Worm (Caenorhabditis elegans) whole organism, young adult: ENCODE results near the gene Y82E9BR.9.

Experiments used
- C06A6.2 ChIP-seq: fragments of 200-800 bp; sonication (Bioruptor generic); conservative IDR thresholded peaks from 2 replicates; pipeline ENCODE4 v1.3.6; 2022; ENCODE audit warnings: missing genetic modification characterization, missing compliant biosample characterization
- D2030.7 ChIP-seq: fragments of 200-800 bp; sonication (Bioruptor generic); IDR thresholded peaks from 2 replicates; pipeline ENCODE4 v1.3.6; 2022; ENCODE audit warnings: missing genetic modification reagents, missing genetic modification characterization, missing compliant biosample characterization
- F22D6.2 ChIP-seq: sonication (generic microtip); optimal IDR thresholded peaks from 2 replicates; lab custom pipeline; 2016; ENCODE audit warnings: mild to moderate bottlenecking, missing genetic modification characterization, missing compliant biosample characterization
- T07F8.4 ChIP-seq: sonication (generic microtip); optimal IDR thresholded peaks from 2 replicates; lab custom pipeline; 2016; ENCODE audit warnings: mild to moderate bottlenecking, missing genetic modification characterization, moderate library complexity, missing compliant biosample characterization
- ZK185.1 ChIP-seq: sonication (generic microtip); optimal IDR thresholded peaks from 2 replicates; lab custom pipeline; 2016; ENCODE audit warnings: mild to moderate bottlenecking, missing genetic modification characterization, missing compliant biosample characterization; ENCODE audit not compliant: poor library complexity, severe bottlenecking
- ama-1 ChIP-seq, 3 experiments: fragments of 150-350 bp in 1 of 3; sonication (generic microtip) in 2 of 3; optimal IDR thresholded peaks; 2 replicates each; lab custom pipeline; 2014 to 2018; ENCODE audit warnings: missing biosample characterization in 2 of 3, missing genetic modification characterization in 2 of 3, missing genetic modification reagents in 2 of 3
- aptf-3 ChIP-seq: fragments of 200-800 bp; sonication (Bioruptor generic); IDR thresholded peaks from 2 replicates; pipeline ENCODE4 v1.3.6; 2022; ENCODE audit warnings: missing genetic modification characterization, missing compliant biosample characterization
- atf-7 ChIP-seq: sonication (generic microtip); optimal IDR thresholded peaks from 2 replicates; lab custom pipeline; 2017; ENCODE audit warnings: mild to moderate bottlenecking, missing genetic modification characterization, missing compliant biosample characterization
- ceh-100 ChIP-seq: fragments of 200-800 bp; sonication (Bioruptor generic); IDR thresholded peaks from 2 replicates; pipeline ENCODE4 v1.3.6; 2022; ENCODE audit warnings: missing genetic modification reagents, missing genetic modification characterization, missing compliant biosample characterization
- ceh-27 ChIP-seq: fragments of 200-800 bp; sonication (Bioruptor generic); optimal IDR thresholded peaks from 2 replicates; lab custom pipeline; 2018; ENCODE audit warnings: mild to moderate bottlenecking, missing genetic modification characterization, moderate library complexity, missing compliant biosample characterization
- efl-1 ChIP-seq: fragments of 150-350 bp; optimal IDR thresholded peaks from 2 replicates; lab custom pipeline; 2014; ENCODE audit warnings: missing biosample characterization, missing genetic modification reagents, missing genetic modification characterization
- him-1 ChIP-seq: sonication (generic microtip); optimal IDR thresholded peaks from 2 replicates; lab custom pipeline; 2016; ENCODE audit warnings: missing genotype, missing genetic modification reagents, missing genetic modification characterization, missing compliant biosample characterization
- hlh-12 ChIP-seq: sonication (generic microtip); optimal IDR thresholded peaks from 2 replicates; lab custom pipeline; 2016; ENCODE audit warnings: missing genetic modification characterization, missing compliant biosample characterization
- hlh-26 ChIP-seq: fragments of 200-800 bp; sonication (Bioruptor generic); conservative IDR thresholded peaks from 2 replicates; pipeline ENCODE4 v1.3.6; 2022; ENCODE audit warnings: missing genetic modification reagents, missing genetic modification characterization, missing compliant biosample characterization
- hmg-1.2 ChIP-seq: fragments of 200-800 bp; sonication (Bioruptor generic); IDR thresholded peaks from 2 replicates; pipeline ENCODE4 v1.3.6; 2022; ENCODE audit warnings: missing genetic modification reagents, missing genetic modification characterization, missing compliant biosample characterization
- hsf-1 ChIP-seq: fragments of 200-800 bp; sonication (Bioruptor generic); IDR thresholded peaks from 2 replicates; pipeline ENCODE4 v1.3.6; 2022; ENCODE audit warnings: missing genetic modification reagents, missing genetic modification characterization, missing compliant biosample characterization
- let-607 ChIP-seq, 2 experiments: fragments of 200-800 bp in 1 of 2; sonication (Bioruptor generic) in 1 of 2; sonication (generic microtip) in 1 of 2; optimal IDR thresholded peaks; 2 replicates each; lab custom pipeline; 2016 to 2018; ENCODE audit warnings: mild to moderate bottlenecking in 2 of 2, missing compliant biosample characterization in 2 of 2, missing genetic modification characterization in 2 of 2, moderate library complexity in 2 of 2, missing genotype in 1 of 2
- lin-54 ChIP-seq: fragments of 200-800 bp; sonication (Bioruptor generic); optimal IDR thresholded peaks from 2 replicates; lab custom pipeline; 2018; ENCODE audit warnings: mild to moderate bottlenecking, missing genetic modification characterization, missing compliant biosample characterization
- mcd-1 ChIP-seq: fragments of 200-800 bp; sonication (Bioruptor generic); IDR thresholded peaks from 2 replicates; pipeline ENCODE4 v1.3.6; 2022; ENCODE audit warnings: missing genetic modification reagents, missing genetic modification characterization, missing compliant biosample characterization
- nfya-2 ChIP-seq: fragments of 200-800 bp; sonication (Bioruptor generic); IDR thresholded peaks from 2 replicates; pipeline ENCODE4 v1.3.6; 2022; ENCODE audit warnings: missing genetic modification reagents, missing genetic modification characterization, missing compliant biosample characterization
- nfyb-1 ChIP-seq: fragments of 200-800 bp; sonication (Bioruptor generic); IDR thresholded peaks from 2 replicates; pipeline ENCODE4 v1.3.6; 2022; ENCODE audit warnings: missing genetic modification reagents, missing genetic modification characterization, missing compliant biosample characterization
- nhr-80 ChIP-seq: sonication (generic microtip); optimal IDR thresholded peaks from 2 replicates; lab custom pipeline; 2016; ENCODE audit warnings: missing genetic modification characterization, missing compliant biosample characterization
- nhr-90 ChIP-seq: sonication (generic microtip); optimal IDR thresholded peaks from 2 replicates; lab custom pipeline; 2016; ENCODE audit warnings: missing genotype, mild to moderate bottlenecking, missing genetic modification characterization, missing compliant biosample characterization
- rpc-1 ChIP-seq, 2 experiments: fragments of 150-350 bp in 1 of 2; sonication (generic microtip) in 1 of 2; optimal IDR thresholded peaks; 2 replicates each; lab custom pipeline; 2014 to 2018; ENCODE audit warnings: missing biosample characterization in 1 of 2, missing genetic modification characterization in 1 of 2, missing genetic modification reagents in 1 of 2, missing genotype in 1 of 2
- sea-2 ChIP-seq: fragments of 200-800 bp; sonication (Bioruptor generic); IDR thresholded peaks from 2 replicates; pipeline ENCODE4 v1.3.6; 2022; ENCODE audit warnings: missing genetic modification characterization, missing compliant biosample characterization
- tlf-1 ChIP-seq: fragments of 200-800 bp; sonication (Bioruptor generic); optimal IDR thresholded peaks from 2 replicates; lab custom pipeline; 2018; ENCODE audit warnings: mild to moderate bottlenecking, missing genetic modification characterization, missing compliant biosample characterization
- ztf-26 ChIP-seq: sonication (generic microtip); optimal IDR thresholded peaks from 2 replicates; lab custom pipeline; 2017; ENCODE audit warnings: missing genetic modification characterization, missing compliant biosample characterization

Gene Y82E9BR.9

ce11 chrIII:1398183-1398582, 38.6 kb upstream of the Y82E9BR.9 start:
- TF ChIP-seq hmg-1.2 (GFP tag; lab: Robert Waterston, UW) (no peak), nhr-80 (tag; lab: Kevin White, UChicago) (peak; percentile 38), lin-54 (GFP tag; lab: Kevin White, UChicago) (no peak), him-1 (tag; lab: Kevin White, UChicago) (no peak), sea-2 (GFP tag; lab: Robert Waterston, UW) (no peak), nhr-90 (no peak), hlh-26 (GFP tag; lab: Robert Waterston, UW) (no peak), C06A6.2 (GFP tag; lab: Robert Waterston, UW) (no peak)
- TF ChIP-seq, all 124 proteins: peak for 1

- TF ChIP-seq nhr-80 (tag; lab: Kevin White, UChicago) (peak; percentile 67), D2030.7 (no peak), tlf-1 (GFP tag; lab: Kevin White, UChicago) (no peak)
Measured at ce11 chrIII:1395355-1395754, 35.8 kb upstream of the Y82E9BR.9 start.

ce11 chrIII:1392763-1393162, 33.2 kb upstream of the Y82E9BR.9 start:
- no peak for TF ChIP-seq hlh-12 (tag; lab: Kevin White, UChicago)
- TF ChIP-seq efl-1 = no peak
- peak; percentile 38; the same call in 1 of the 2 replicates for TF ChIP-seq nfyb-1 (GFP tag; lab: Robert Waterston, UW)
- peak; percentile 52 for TF ChIP-seq atf-7
- no peak for TF ChIP-seq T07F8.4
- peak; percentile 94 for TF ChIP-seq nhr-80 (tag; lab: Kevin White, UChicago)
- no peak for TF ChIP-seq aptf-3 (GFP tag; lab: Robert Waterston, UW)
- peak; percentile 80 for TF ChIP-seq mcd-1 (GFP tag; lab: Robert Waterston, UW)
- peak in 1 of 2 experiments; percentile 40 for TF ChIP-seq let-607 (tag; optimal IDR thresholded peaks at IDR 0.05; lab: Kevin White, UChicago)
- TF ChIP-seq, all 124 proteins: peak for 5

- no peak for TF ChIP-seq ceh-100 (GFP tag; lab: Robert Waterston, UW)
- TF ChIP-seq ZK185.1 = no peak
- TF ChIP-seq rpc-1 (optimal IDR thresholded peaks at IDR 0.05; lab: Kevin White, UChicago) = no peak
- no peak for TF ChIP-seq rpc-1 (tag; optimal IDR thresholded peaks at IDR 0.05; lab: Kevin White, UChicago)
- TF ChIP-seq ceh-27 = no peak
- no peak for TF ChIP-seq ama-1 (optimal IDR thresholded peaks at IDR 0.05; lab: Kevin White, UChicago)
- TF ChIP-seq ama-1 (GFP tag; optimal IDR thresholded peaks at IDR 0.05; lab: Kevin White, UChicago) = no peak
- TF ChIP-seq nfya-2 (GFP tag; lab: Robert Waterston, UW) = no peak
- no peak for TF ChIP-seq F22D6.2 (tag; lab: Kevin White, UChicago)
- TF ChIP-seq hlh-12 (tag; lab: Kevin White, UChicago) = no peak
Measured at ce11 chrIII:1391752-1392151, 32.2 kb upstream of the Y82E9BR.9 start, which contains the start of gene pals-17. Gene pals-17 (minus strand): TSS chrIII:1391852.

ce11 chrIII:1389988-1390387, 30.4 kb upstream of the Y82E9BR.9 start:
- TF ChIP-seq ztf-26 (tag; lab: Kevin White, UChicago) (no peak), nhr-80 (tag; lab: Kevin White, UChicago) (peak; percentile 78)

ce11 chrIII:1388274-1389058, 28.9 kb upstream of the Y82E9BR.9 start, which contains the start of gene pals-20:
Gene pals-20 (minus strand): TSS chrIII:1388324.
- TF ChIP-seq hsf-1 (GFP tag; lab: Robert Waterston, UW) = no peak
- TF ChIP-seq nhr-80 (tag; lab: Kevin White, UChicago) = peak; percentile 48
